Worm (Caenorhabditis elegans) whole organism, late embryonic: ENCODE data around the gene B0302.5.

Source experiments
- K02D7.2 ChIP-seq: sonication (generic microtip); optimal IDR thresholded peaks from 2 replicates; lab custom pipeline; 2017; ENCODE audit warnings: mild to moderate bottlenecking, missing genetic modification characterization, missing compliant biosample characterization
- K09A11.1 ChIP-seq: sonication (generic microtip); optimal IDR thresholded peaks from 2 replicates; lab custom pipeline; 2017; ENCODE audit warnings: antibody characterized with exemption, mild to moderate bottlenecking, missing genetic modification characterization, missing compliant biosample characterization; ENCODE audit not compliant: insufficient read depth
- Y22D7AL.16 ChIP-seq: sonication (generic microtip); optimal IDR thresholded peaks from 2 replicates; lab custom pipeline; 2016; ENCODE audit warnings: missing genetic modification characterization, missing compliant biosample characterization
- ceh-30 ChIP-seq: fragments of 150-350 bp; optimal IDR thresholded peaks from 2 replicates; lab custom pipeline; 2014; ENCODE audit warnings: missing biosample characterization, missing genetic modification characterization
- ceh-31 ChIP-seq: sonication (generic microtip); optimal IDR thresholded peaks from 2 replicates; lab custom pipeline; 2016; ENCODE audit warnings: missing genetic modification characterization, missing compliant biosample characterization
- ceh-34 ChIP-seq: sonication (generic microtip); optimal IDR thresholded peaks from 2 replicates; lab custom pipeline; 2016; ENCODE audit warnings: mild to moderate bottlenecking, missing genetic modification characterization, missing compliant biosample characterization
- ceh-45 ChIP-seq: fragments of 200-800 bp; sonication (Bioruptor generic); IDR thresholded peaks from 2 replicates; pipeline ENCODE4 v1.3.6; 2022; ENCODE audit warnings: missing genetic modification reagents, missing genetic modification characterization, missing compliant biosample characterization
- ceh-48 ChIP-seq: sonication (generic microtip); optimal IDR thresholded peaks from 2 replicates; lab custom pipeline; 2016; ENCODE audit warnings: missing genetic modification characterization, inconsistent platforms, missing compliant biosample characterization
- che-1 ChIP-seq: sonication (generic microtip); optimal IDR thresholded peaks from 2 replicates; lab custom pipeline; 2016; ENCODE audit warnings: mild to moderate bottlenecking, missing genetic modification characterization, missing compliant biosample characterization
- dve-1 ChIP-seq: sonication (generic microtip); optimal IDR thresholded peaks from 2 replicates; lab custom pipeline; 2017; ENCODE audit warnings: antibody characterized with exemption, mild to moderate bottlenecking, missing genetic modification characterization, missing compliant biosample characterization
- elt-2 ChIP-seq: sonication (generic microtip); optimal IDR thresholded peaks from 2 replicates; lab custom pipeline; 2016; ENCODE audit warnings: missing genetic modification reagents, missing genetic modification characterization, missing compliant biosample characterization
- elt-4 ChIP-seq: sonication (generic microtip); optimal IDR thresholded peaks from 2 replicates; lab custom pipeline; 2016; ENCODE audit warnings: missing genetic modification characterization, missing compliant biosample characterization
- fkh-10 ChIP-seq: fragments of 150-350 bp; optimal IDR thresholded peaks from 2 replicates; lab custom pipeline; 2014; ENCODE audit warnings: missing biosample characterization, missing genetic modification reagents, missing genetic modification characterization
- gmeb-2 ChIP-seq: sonication (generic microtip); optimal IDR thresholded peaks from 2 replicates; lab custom pipeline; 2016; ENCODE audit warnings: missing genetic modification characterization, inconsistent platforms, missing compliant biosample characterization
- hlh-15 ChIP-seq: sonication (generic microtip); optimal IDR thresholded peaks from 2 replicates; lab custom pipeline; 2016; ENCODE audit warnings: missing genetic modification characterization, missing compliant biosample characterization
- hlh-30 ChIP-seq: sonication (generic microtip); optimal IDR thresholded peaks from 2 replicates; lab custom pipeline; 2017; ENCODE audit warnings: antibody characterized with exemption, missing genetic modification characterization, missing compliant biosample characterization; ENCODE audit not compliant: insufficient read depth
- hlh-6 ChIP-seq: sonication (generic microtip); optimal IDR thresholded peaks from 2 replicates; lab custom pipeline; 2016; ENCODE audit warnings: missing genotype, missing genetic modification characterization, missing compliant biosample characterization
- mec-3 ChIP-seq: sonication (generic microtip); optimal IDR thresholded peaks from 2 replicates; lab custom pipeline; 2016; ENCODE audit warnings: borderline replicate concordance, missing genetic modification characterization, missing compliant biosample characterization
- nfya-1 ChIP-seq: sonication (generic microtip); optimal IDR thresholded peaks from 2 replicates; lab custom pipeline; 2017; ENCODE audit warnings: missing genetic modification characterization, mild to moderate bottlenecking, missing compliant biosample characterization, antibody characterized with exemption, moderate library complexity
- nhr-11 ChIP-seq: fragments of 150-350 bp; optimal IDR thresholded peaks from 2 replicates; lab custom pipeline; 2014; ENCODE audit warnings: missing biosample characterization, missing genetic modification characterization
- npax-4 ChIP-seq: sonication (generic microtip); optimal IDR thresholded peaks from 2 replicates; lab custom pipeline; 2016; ENCODE audit warnings: missing genetic modification characterization, missing compliant biosample characterization
- pax-1 ChIP-seq: fragments of 150-350 bp; optimal IDR thresholded peaks from 2 replicates; lab custom pipeline; 2014; ENCODE audit warnings: missing biosample characterization, missing genetic modification characterization
- pros-1 ChIP-seq: fragments of 150-350 bp; optimal IDR thresholded peaks from 2 replicates; lab custom pipeline; 2014; ENCODE audit warnings: missing biosample characterization, missing genetic modification reagents, missing genetic modification characterization
- ref-2 ChIP-seq: sonication (generic microtip); optimal IDR thresholded peaks from 2 replicates; lab custom pipeline; 2016; ENCODE audit warnings: missing genetic modification characterization, missing compliant biosample characterization
- rnt-1 ChIP-seq: sonication (generic microtip); optimal IDR thresholded peaks from 2 replicates; lab custom pipeline; 2016; ENCODE audit warnings: missing genetic modification characterization, missing compliant biosample characterization
- sdc-2 ChIP-seq: sonication (generic microtip); optimal IDR thresholded peaks from 2 replicates; lab custom pipeline; 2016; ENCODE audit warnings: missing genotype, missing genetic modification characterization, missing compliant biosample characterization
- sox-4 ChIP-seq: sonication (generic microtip); optimal IDR thresholded peaks from 2 replicates; lab custom pipeline; 2017; ENCODE audit warnings: mild to moderate bottlenecking, missing genetic modification characterization, inconsistent platforms, missing compliant biosample characterization
- syd-9 ChIP-seq: sonication (generic microtip); optimal IDR thresholded peaks from 2 replicates; lab custom pipeline; 2016; ENCODE audit warnings: mild to moderate bottlenecking, missing genetic modification characterization, moderate library complexity, missing compliant biosample characterization
- tbx-2 ChIP-seq: sonication (generic microtip); optimal IDR thresholded peaks from 2 replicates; lab custom pipeline; 2016; ENCODE audit warnings: missing genetic modification characterization, missing compliant biosample characterization
- tbx-7 ChIP-seq: sonication (generic microtip); optimal IDR thresholded peaks from 2 replicates; lab custom pipeline; 2016; ENCODE audit warnings: missing genotype, missing genetic modification characterization, missing compliant biosample characterization
- ttx-3 ChIP-seq: sonication (generic microtip); optimal IDR thresholded peaks from 2 replicates; lab custom pipeline; 2016; ENCODE audit warnings: missing genetic modification reagents, missing genetic modification characterization, missing compliant biosample characterization
- unc-42 ChIP-seq: sonication (generic microtip); optimal IDR thresholded peaks from 2 replicates; lab custom pipeline; 2016; ENCODE audit warnings: missing genotype, missing genetic modification characterization, missing compliant biosample characterization
- unc-55 ChIP-seq: sonication (generic microtip); optimal IDR thresholded peaks from 2 replicates; lab custom pipeline; 2017; ENCODE audit warnings: missing biosample characterization, missing genetic modification reagents, missing genetic modification characterization
- zip-5 ChIP-seq: sonication (generic microtip); optimal IDR thresholded peaks from 2 replicates; lab custom pipeline; 2016; ENCODE audit warnings: missing genetic modification characterization, missing compliant biosample characterization
- ztf-16 ChIP-seq: sonication (generic microtip); optimal IDR thresholded peaks from 2 replicates; lab custom pipeline; 2017; ENCODE audit warnings: missing genetic modification characterization, missing compliant biosample characterization

The B0302.5 gene

ce11 chrX:17157868-17158267, 37.1 kb downstream of the B0302.5 start, which contains the start of gene npr-21:
Gene npr-21, minus strand, starts transcription at chrX:17157968.
- TF ChIP-seq npax-4 (tag; lab: Kevin White, UChicago) (no peak), che-1 (tag; lab: Kevin White, UChicago) (no peak)
- TF ChIP-seq, all 69 proteins: peak for 0

DNA sequence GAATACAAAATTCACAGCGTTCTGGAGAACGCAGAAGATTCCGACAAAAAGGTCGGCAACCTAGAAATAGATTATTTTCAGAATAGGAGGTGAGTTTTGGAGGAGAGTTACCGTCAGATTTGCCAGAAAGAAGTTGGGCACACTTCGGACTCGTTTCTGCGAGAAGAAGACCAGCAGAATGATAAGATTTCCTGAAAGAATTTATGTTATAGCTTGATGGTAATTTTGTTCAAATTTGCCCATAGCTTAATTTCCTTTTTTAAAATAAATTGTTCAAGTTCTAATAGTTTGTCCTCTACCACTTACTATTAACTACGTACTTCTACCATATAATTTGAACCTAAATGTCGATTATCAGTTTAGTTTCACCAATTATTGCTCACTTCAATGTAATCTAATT, 37.8 kb downstream of the B0302.5 start:
- TF ChIP-seq sdc-2 (tag; lab: Kevin White, UChicago): no peak

ce11 chrX:17151160-17151711, 43.7 kb downstream of the B0302.5 start, which contains the start of gene mdt-1.2:
Gene mdt-1.2, plus strand, starts transcription at chrX:17151522.
- TF ChIP-seq hlh-15 (tag; lab: Kevin White, UChicago) (no peak), ttx-3 (no peak), rnt-1 (no peak), pros-1 (tag; lab: Kevin White, UChicago) (peak; percentile 33), fkh-10 (GFP tag; lab: Kevin White, UChicago) (no peak), tbx-2 (tag; lab: Kevin White, UChicago) (peak; percentile 42), sdc-2 (tag; lab: Kevin White, UChicago) (peak; percentile 67), syd-9 (no peak), nfya-1 (tag; lab: Kevin White, UChicago) (peak; percentile 80), K09A11.1 (tag; lab: Kevin White, UChicago) (no peak), elt-2 (tag; lab: Kevin White, UChicago) (peak; percentile 30), unc-42 (tag; lab: Kevin White, UChicago) (peak; percentile 38), elt-4 (no peak), nhr-11 (tag; lab: Kevin White, UChicago) (no peak), tbx-7 (tag; lab: Kevin White, UChicago) (no peak), ceh-31 (no peak), ceh-30 (tag; lab: Kevin White, UChicago) (peak; percentile 68), ref-2 (tag; lab: Kevin White, UChicago) (peak; percentile 6), ztf-16 (tag; lab: Kevin White, UChicago) (no peak), pax-1 (tag; lab: Kevin White, UChicago) (peak; percentile 29), sox-4 (tag; lab: Kevin White, UChicago) (peak; percentile 13), ceh-34 (peak; percentile 2), Y22D7AL.16 (tag; lab: Kevin White, UChicago) (no peak), gmeb-2 (tag; lab: Kevin White, UChicago) (no peak), hlh-6 (tag; lab: Kevin White, UChicago) (no peak), unc-55 (GFP tag; lab: Kevin White, UChicago) (peak; percentile 24)

DNA sequence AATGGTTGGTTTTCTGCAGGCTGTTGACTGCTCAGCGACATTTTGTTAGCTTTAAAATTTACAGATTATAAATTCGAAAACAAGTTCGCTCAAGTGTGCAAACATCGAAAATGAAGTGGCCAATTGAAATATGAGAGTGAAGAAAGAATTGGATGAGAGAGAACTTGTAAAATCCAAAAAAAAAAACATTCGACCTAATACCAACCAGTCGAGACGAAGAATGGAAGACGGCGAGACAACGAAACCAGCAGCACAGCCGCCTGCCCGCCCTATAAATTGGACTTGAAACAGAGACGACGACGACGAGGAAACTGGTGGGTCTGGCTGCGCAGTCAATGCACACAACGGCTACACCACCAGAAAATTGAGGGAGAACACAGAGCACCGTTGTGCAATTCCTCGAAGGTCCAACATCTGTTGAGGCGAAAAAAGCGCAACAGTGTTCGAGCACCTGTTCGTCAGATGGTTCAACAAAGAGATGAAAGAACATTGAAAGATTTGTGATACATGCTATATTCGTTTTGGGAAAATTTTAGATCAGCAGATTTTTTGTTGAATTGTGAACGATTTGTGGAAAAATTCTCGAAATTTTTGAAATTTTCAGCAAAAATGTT, 45.0 kb downstream of the B0302.5 start, which contains the start of gene T23C6.4:
Gene T23C6.4 (minus strand): TSS at position 51 of the 614 bp plus-strand sequence.
- peak; percentile 32 for TF ChIP-seq sdc-2 (tag; lab: Kevin White, UChicago)
- TF ChIP-seq dve-1 (tag; lab: Kevin White, UChicago): no peak
- no peak for TF ChIP-seq unc-55 (GFP tag; lab: Kevin White, UChicago)
- TF ChIP-seq nfya-1 (tag; lab: Kevin White, UChicago): peak; percentile 3
- TF ChIP-seq unc-42 (tag; lab: Kevin White, UChicago): no peak
- no peak for TF ChIP-seq K02D7.2 (tag; lab: Kevin White, UChicago)
- no peak for TF ChIP-seq rnt-1
- TF ChIP-seq zip-5 (tag; lab: Kevin White, UChicago): no peak
- no peak for TF ChIP-seq hlh-30 (tag; lab: Kevin White, UChicago)
- TF ChIP-seq ceh-48: no peak
- TF ChIP-seq mec-3: no peak
- no peak for TF ChIP-seq hlh-15 (tag; lab: Kevin White, UChicago)
- TF ChIP-seq hlh-6 (tag; lab: Kevin White, UChicago): no peak
- TF ChIP-seq ceh-45 (GFP tag; lab: Robert Waterston, UW): no peak
